Fruit fly (Drosophila melanogaster) Kc167 (cell line): ENCODE results near the gene SH3PX1.

Experiments used
- Myc ChIP-seq: fragments of >200 bp; optimal IDR thresholded peaks from 2 replicates; lab custom pipeline; 2017; ENCODE audit warnings: missing external identifiers
- Sin3A ChIP-seq: fragments of >200 bp; optimal IDR thresholded peaks from 2 replicates; lab custom pipeline; 2018; ENCODE audit warnings: missing external identifiers
- h ChIP-seq: fragments of >200 bp; optimal IDR thresholded peaks from 3 replicates; lab custom pipeline; 2018; ENCODE audit warnings: missing external identifiers
- insv ChIP-seq: fragments of >200 bp; optimal IDR thresholded peaks from 3 replicates; lab custom pipeline; 2018; ENCODE audit warnings: missing external identifiers
- psq ChIP-seq: fragments of >200 bp; optimal IDR thresholded peaks from 2 replicates; lab custom pipeline; 2017; ENCODE audit warnings: missing external identifiers
- ttk ChIP-seq: sonication (Bioruptor generic); optimal IDR thresholded peaks from 2 replicates; lab custom pipeline; 2017; ENCODE audit warnings: missing external identifiers

The SH3PX1 gene

DNA sequence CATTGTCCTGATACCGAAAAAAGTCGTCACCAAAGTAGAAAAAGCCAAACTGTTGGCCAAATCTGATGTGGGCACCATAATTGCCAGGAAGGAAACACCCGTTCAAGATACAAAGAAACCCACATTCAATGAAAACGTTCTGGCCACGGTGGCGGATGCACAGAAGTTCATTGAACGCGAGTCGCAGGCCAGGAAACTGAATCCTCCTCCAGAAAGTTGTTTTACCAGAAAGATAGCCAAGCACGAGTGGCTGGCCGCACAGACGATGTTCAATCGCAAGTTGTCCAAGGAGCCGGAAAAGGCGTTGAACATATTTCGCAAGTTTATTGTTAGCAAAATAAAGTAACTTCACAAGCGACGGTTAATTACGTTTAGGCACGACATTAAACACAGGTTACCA is 6.5 kb upstream of the SH3PX1 start:
- TF ChIP-seq ttk = no peak
- no peak for TF ChIP-seq insv (lab: Kevin White, UChicago)

DNA sequence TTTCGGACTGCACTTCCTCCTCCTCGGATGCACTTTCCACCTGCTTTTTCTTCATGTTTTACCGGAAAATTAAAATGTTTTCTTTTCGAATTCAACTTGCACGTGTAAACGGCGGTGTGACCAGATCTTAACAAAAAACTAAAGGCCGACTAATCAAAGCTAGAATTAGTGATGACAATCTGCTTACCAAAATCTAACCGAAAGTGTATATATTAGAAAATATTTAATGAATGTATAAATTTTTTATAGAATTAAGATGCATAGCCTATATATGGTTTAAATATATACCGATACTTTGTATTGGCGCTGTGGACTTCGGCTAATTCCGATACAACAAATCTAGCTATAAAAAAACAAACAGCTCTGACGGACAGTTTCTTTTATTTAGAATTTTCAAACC is 5.3 kb upstream of the SH3PX1 start, which contains the start of the genes CG18178 and CG14174:
TSS of gene CG18178 (minus strand) at position 216 of the 400 bp plus-strand sequence.
TSS of gene CG14174 (plus strand) at position 400 of the 400 bp plus-strand sequence.
- TF ChIP-seq h (lab: Kevin White, UChicago) (no peak), Sin3A (lab: Kevin White, UChicago) (no peak), psq (lab: Kevin White, UChicago) (no peak)

- TF ChIP-seq Myc (no peak), insv (lab: Kevin White, UChicago) (no peak), ttk (no peak)
Observed at dm6 chr3L:9717839-9718238, 4.2 kb upstream of the SH3PX1 start.

- TF ChIP-seq ttk = no peak
Observed at dm6 chr3L:9717101-9717500, 3.5 kb upstream of the SH3PX1 start.

dm6 chr3L:9716595-9716994 is 3.0 kb upstream of the SH3PX1 start:
- TF ChIP-seq Myc (no peak), Sin3A (lab: Kevin White, UChicago) (no peak), h (lab: Kevin White, UChicago) (no peak), psq (lab: Kevin White, UChicago) (no peak), ttk (no peak), insv (lab: Kevin White, UChicago) (no peak)

DNA sequence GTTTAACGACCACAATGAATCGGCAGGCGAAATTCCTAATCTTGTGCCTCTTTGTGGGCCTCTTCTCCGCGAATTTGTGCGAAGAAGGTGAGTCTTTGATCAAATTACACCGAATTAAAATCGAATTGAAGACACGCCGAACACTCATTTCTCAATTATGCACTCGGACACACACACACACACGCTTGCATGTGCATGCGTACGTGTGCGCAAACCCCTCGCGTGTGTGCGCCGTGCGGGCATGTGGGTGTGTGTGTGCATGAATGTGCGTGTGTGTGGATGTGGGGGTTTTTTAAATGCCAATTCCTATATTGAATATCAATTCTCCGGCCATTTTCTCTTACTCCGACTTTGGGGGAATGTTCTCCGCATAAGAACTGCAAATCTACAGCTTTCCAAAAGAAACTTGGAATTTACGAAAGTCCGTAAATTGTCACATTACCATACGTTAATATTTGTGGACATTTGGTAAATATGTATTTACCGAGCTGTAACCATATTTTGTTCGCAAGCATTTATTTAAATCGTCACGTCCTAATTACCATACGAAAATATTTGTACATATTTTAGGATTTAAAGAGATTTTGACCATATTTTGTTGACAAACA is 1.0 kb upstream of the SH3PX1 start:
- no peak for TF ChIP-seq ttk
- no peak for TF ChIP-seq h (lab: Kevin White, UChicago)
- no peak for TF ChIP-seq Sin3A (lab: Kevin White, UChicago)
- TF ChIP-seq Myc = no peak
- TF ChIP-seq insv (lab: Kevin White, UChicago) = no peak
- no peak for TF ChIP-seq psq (lab: Kevin White, UChicago)

dm6 chr3L:9713828-9714536 is 355 bp upstream of the SH3PX1 start, which contains the start of gene vsg:
Gene vsg (plus strand): TSS chr3L:9714324.
- TF ChIP-seq insv (lab: Kevin White, UChicago) (no peak), Myc (no peak), psq (lab: Kevin White, UChicago) (no peak), ttk (no peak), h (lab: Kevin White, UChicago) (no peak), Sin3A (lab: Kevin White, UChicago) (no peak)

DNA sequence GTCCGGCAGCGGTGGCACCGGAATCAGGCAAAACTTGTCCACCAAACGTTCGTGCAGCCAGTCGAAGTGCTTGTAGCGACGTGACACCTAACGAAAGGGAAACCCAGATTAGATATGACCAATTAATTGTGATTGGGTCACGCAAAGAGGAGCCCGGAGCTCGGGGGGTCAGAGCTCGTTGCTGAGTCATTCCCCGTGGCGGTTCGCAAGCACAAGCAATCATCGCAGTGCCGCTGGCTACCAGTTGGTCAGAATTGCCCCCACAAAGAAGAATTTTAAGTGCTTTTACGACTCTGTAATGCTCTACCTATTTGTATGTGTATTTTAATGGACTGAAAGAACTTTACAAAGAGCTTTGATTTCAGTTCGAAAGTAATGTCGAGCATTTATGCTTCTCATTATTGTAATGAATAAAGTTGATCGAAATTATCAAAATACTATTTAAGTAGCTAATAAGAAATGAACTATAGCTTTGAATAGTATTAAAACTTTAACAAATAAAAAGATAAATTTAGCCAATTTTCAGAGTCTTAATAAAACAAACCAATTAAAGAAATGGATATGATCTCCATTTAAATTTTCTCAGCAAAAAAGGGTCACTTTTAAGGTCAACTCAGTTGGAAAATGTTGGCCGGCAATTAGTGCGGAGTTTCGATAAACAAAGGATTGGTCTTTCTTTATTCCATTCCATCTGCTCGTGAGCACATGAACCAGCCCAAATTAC is 1.4 kb downstream of the SH3PX1 start:
- TF ChIP-seq Myc = no peak
- TF ChIP-seq h (lab: Kevin White, UChicago) = no peak
- no peak for TF ChIP-seq psq (lab: Kevin White, UChicago)
- TF ChIP-seq insv (lab: Kevin White, UChicago) = no peak
- no peak for TF ChIP-seq ttk
- no peak for TF ChIP-seq Sin3A (lab: Kevin White, UChicago)

dm6 chr3L:9711203-9711602 is 2.4 kb downstream of the SH3PX1 start:
- TF ChIP-seq h (lab: Kevin White, UChicago) (no peak), psq (lab: Kevin White, UChicago) (no peak), insv (lab: Kevin White, UChicago) (no peak), Myc (no peak), Sin3A (lab: Kevin White, UChicago) (no peak), ttk (no peak)

DNA sequence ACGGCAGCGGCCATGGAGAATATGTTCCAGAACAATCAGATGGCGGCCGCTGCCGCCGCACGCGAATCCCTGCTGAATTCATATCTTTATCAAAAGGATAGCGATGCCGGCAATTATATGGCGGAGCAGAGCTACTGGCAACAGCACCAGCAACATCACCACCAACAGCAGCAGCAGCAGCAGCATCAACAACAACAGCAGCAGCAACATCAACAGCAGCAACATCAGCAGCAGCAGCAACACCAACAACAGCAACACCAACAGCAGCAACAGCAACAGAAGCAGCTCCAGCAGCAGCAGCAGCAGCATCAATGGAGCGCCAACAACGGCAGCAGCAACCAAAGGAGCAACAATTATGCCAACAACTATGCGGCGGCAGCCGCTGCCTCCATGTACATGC is 4.8 kb downstream of the SH3PX1 start:
- TF ChIP-seq Sin3A (lab: Kevin White, UChicago) (no peak), insv (lab: Kevin White, UChicago) (no peak), ttk (no peak), Myc (no peak)

DNA sequence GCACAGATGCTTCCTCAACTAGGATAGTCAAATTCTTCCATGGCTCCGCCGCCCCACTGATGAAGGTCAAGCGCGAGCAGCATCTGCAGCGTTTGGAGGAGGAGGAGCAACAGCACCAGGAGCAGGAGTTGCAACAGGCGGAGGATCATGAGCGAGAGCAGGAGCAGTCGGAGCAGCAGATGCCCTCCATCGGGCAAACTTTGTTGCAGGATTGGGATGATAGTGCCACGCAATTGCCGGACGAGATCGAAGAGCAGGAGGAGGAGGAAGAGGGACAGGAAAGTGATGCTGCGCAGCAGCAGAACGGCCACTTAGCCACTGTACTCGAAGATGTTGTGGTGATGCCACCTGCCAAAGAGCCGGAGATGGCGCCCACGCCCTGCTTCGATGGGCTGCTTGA is 8.0 kb downstream of the SH3PX1 start:
- TF ChIP-seq Myc (no peak), ttk (no peak), insv (lab: Kevin White, UChicago) (no peak), Sin3A (lab: Kevin White, UChicago) (no peak), h (lab: Kevin White, UChicago) (no peak), psq (lab: Kevin White, UChicago) (no peak)

dm6 chr3L:9704162-9704748 is 9.4 kb downstream of the SH3PX1 start, which contains the start of gene CG16711:
Gene CG16711 (plus strand): TSS chr3L:9704331.
- no peak for TF ChIP-seq h (lab: Kevin White, UChicago)
- TF ChIP-seq Sin3A (lab: Kevin White, UChicago) = no peak
- TF ChIP-seq ttk = no peak
- no peak for TF ChIP-seq Myc
- TF ChIP-seq psq (lab: Kevin White, UChicago) = no peak
- no peak for TF ChIP-seq insv (lab: Kevin White, UChicago)
